Fruit fly (Drosophila melanogaster): ENCODE measurements around the gene CycY.

Gene CycY

DNA sequence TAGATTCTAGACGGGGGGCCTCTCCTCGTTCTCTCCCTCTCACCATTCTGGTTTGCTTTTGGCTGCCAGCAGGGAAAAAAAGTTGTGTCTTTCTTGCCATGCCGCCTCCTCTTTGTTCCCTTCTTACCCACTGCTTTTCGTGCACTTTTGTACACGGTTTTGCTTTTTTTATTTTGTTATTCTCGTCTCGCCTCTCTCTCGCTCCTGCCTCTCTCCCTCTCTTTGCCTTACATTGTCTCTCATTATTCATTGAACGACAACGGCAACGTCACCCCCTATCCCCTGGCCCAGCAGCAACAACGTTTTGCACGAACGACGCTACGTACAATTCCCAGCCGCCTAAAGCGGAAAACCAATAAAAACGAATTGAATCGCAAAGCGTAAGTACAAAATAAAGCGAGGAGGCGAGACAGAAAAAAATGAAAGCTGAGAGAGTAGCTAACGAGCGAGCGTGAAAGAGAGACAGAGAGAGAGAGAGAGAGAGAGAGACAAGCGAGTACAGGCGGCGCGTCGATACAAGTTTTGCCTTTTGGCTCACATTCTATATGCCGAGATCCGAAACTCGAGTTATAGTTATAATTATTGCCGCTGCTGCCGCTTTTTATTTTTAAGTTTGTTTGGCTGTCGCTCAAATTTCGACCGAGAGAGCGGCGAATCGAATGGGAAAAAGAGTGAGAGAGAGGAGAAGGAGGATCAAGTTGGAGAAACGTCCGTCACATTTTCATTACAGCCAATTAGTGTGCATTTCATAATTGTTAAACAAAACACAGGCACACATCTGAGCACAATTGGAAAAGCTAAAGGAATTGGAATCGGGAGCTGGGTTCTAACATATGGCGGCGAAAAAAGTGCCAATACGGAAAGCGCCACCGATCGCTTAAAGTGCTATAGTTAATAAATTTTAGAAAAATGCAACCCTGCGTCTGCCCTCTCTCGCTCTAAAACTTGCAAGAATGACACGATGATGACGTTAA, 6.6 kb downstream of the CycY start (continued):
- TF ChIP-seq CG8281 (tag; optimal IDR thresholded peaks at IDR 0.05) (no peak), Hr3 (GFP tag; optimal IDR thresholded peaks at IDR 0.05) (no peak), Ets65A (GFP tag) (no peak), pho (GFP tag; optimal IDR thresholded peaks at IDR 0.05) (no peak), Atf3 (GFP tag; optimal IDR thresholded peaks at IDR 0.05) (no peak), CG6683 (GFP tag; optimal IDR thresholded peaks at IDR 0.05) (no peak), sd (tag; optimal IDR thresholded peaks at IDR 0.05) (peak; percentile 65), maf-S (GFP tag; optimal IDR thresholded peaks at IDR 0.05) (no peak), CG2120 (GFP tag; optimal IDR thresholded peaks at IDR 0.05) (peak; percentile 3), CG17361 (GFP tag; IDR thresholded peaks at IDR 0.05) (no peak), tup (GFP tag; optimal IDR thresholded peaks at IDR 0.05) (no peak), CG10462 (GFP tag; optimal IDR thresholded peaks at IDR 0.05) (no peak), CG17612 (GFP tag; IDR thresholded peaks at IDR 0.05) (no peak), Abd-B (GFP tag; optimal IDR thresholded peaks at IDR 0.05) (no peak), ATbp (GFP tag; optimal IDR thresholded peaks at IDR 0.05) (no peak), Taf1 (GFP tag; IDR thresholded peaks at IDR 0.05) (no peak), ind (GFP tag; optimal IDR thresholded peaks at IDR 0.05) (no peak), Spps (tag; optimal IDR thresholded peaks at IDR 0.05) (no peak), Jarid2 (GFP tag; optimal IDR thresholded peaks at IDR 0.05) (no peak), vvl (GFP tag; IDR thresholded peaks at IDR 0.05) (peak; percentile 43), CG2116 (GFP tag; optimal IDR thresholded peaks at IDR 0.05) (peak; percentile 90), Gsc (GFP tag; IDR thresholded peaks at IDR 0.05) (no peak), CG3407 (GFP tag; optimal IDR thresholded peaks at IDR 0.05) (no peak), exex (tag; optimal IDR thresholded peaks at IDR 0.05) (peak; percentile 25), CG13624 (GFP tag; optimal IDR thresholded peaks at IDR 0.05) (peak; percentile 24), her (GFP tag; optimal IDR thresholded peaks at IDR 0.05) (no peak), CG4404 (GFP tag; IDR thresholded peaks at IDR 0.05) (no peak), knrl (GFP tag; IDR thresholded peaks at IDR 0.05; ENCODE audit: partially characterized antibody) (no peak), gt (GFP tag; IDR thresholded peaks at IDR 0.05) (no peak), Fer1 (GFP tag; optimal IDR thresholded peaks at IDR 0.05) (peak; percentile 46), run (tag; optimal IDR thresholded peaks at IDR 0.05) (no peak), TFAM (GFP tag; optimal IDR thresholded peaks at IDR 0.05) (no peak), dysf (GFP tag; IDR thresholded peaks at IDR 0.05) (no peak; the same call in 2 of the 3 replicates), yki (optimal IDR thresholded peaks at IDR 0.05) (peak; percentile 66), tll (GFP tag; optimal IDR thresholded peaks at IDR 0.05) (no peak), Trl (optimal IDR thresholded peaks at IDR 0.05) (peak; percentile 88 to 99), Trl (GFP tag; optimal IDR thresholded peaks at IDR 0.05) (peak; percentile 65), CG6689 (GFP tag; IDR thresholded peaks at IDR 0.05) (no peak), cg (GFP tag; optimal IDR thresholded peaks at IDR 0.05) (no peak), gro (GFP tag; optimal IDR thresholded peaks at IDR 0.05) (peak; percentile 73), pzg (GFP tag; optimal IDR thresholded peaks at IDR 0.05) (no peak), Antp (GFP tag; optimal IDR thresholded peaks at IDR 0.05) (peak; percentile 3), CG32767 (GFP tag; IDR thresholded peaks at IDR 0.05) (no peak), CG3995 (GFP tag; optimal IDR thresholded peaks at IDR 0.05) (no peak), Oli (tag; optimal IDR thresholded peaks at IDR 0.05) (no peak), CG2199 (GFP tag; IDR thresholded peaks at IDR 0.05) (peak; percentile 72; the same call in 2 of the 3 replicates), ttk (GFP tag; IDR thresholded peaks at IDR 0.05) (no peak), CG34224 (GFP tag; IDR thresholded peaks at IDR 0.05; ENCODE audit: partially characterized antibody) (peak; percentile 45; the same call in 2 of the 3 replicates), CG13775 (GFP tag; optimal IDR thresholded peaks at IDR 0.05) (no peak), gce (GFP tag; IDR thresholded peaks at IDR 0.05) (no peak)

Measured in whole organism, embryonic.